Worm (Caenorhabditis elegans): ENCODE data around the gene K08B12.1.

K08B12.1 gene

ce11 chrV:6302465-6302864, 43.3 kb downstream of the K08B12.1 start:
- TF ChIP-seq F55B11.4 (tag; optimal IDR thresholded peaks at IDR 0.05; ENCODE audit: borderline replicate concordance, insufficient read depth) (no peak), bed-2 (GFP tag; IDR thresholded peaks at IDR 0.05) (no peak), sptf-2 (GFP tag; optimal IDR thresholded peaks at IDR 0.05) (no peak), repo-1 (tag; optimal IDR thresholded peaks at IDR 0.05) (no peak), hlh-26 (GFP tag; conservative IDR thresholded peaks at IDR 0.05) (no peak), madf-6 (GFP tag; IDR thresholded peaks at IDR 0.05) (no peak), F49E8.2 (tag; optimal IDR thresholded peaks at IDR 0.05; ENCODE audit: insufficient read depth) (no peak)

- no peak for TF ChIP-seq lin-54 (GFP tag; optimal IDR thresholded peaks at IDR 0.05)
- TF ChIP-seq cebp-1 (GFP tag; IDR thresholded peaks at IDR 0.05), result no peak
- TF ChIP-seq cebp-1 (tag; optimal IDR thresholded peaks at IDR 0.05), result no peak
- no peak for TF ChIP-seq ceh-27 (GFP tag; optimal IDR thresholded peaks at IDR 0.05)
- no peak for TF ChIP-seq F57C9.4 (tag; optimal IDR thresholded peaks at IDR 0.05)
- no peak for TF ChIP-seq pha-4 (tag; optimal IDR thresholded peaks at IDR 0.05)
- TF ChIP-seq ztf-26 (tag; optimal IDR thresholded peaks at IDR 0.05), result no peak
- TF ChIP-seq attf-6 (GFP tag; IDR thresholded peaks at IDR 0.05), result no peak
- TF ChIP-seq efl-1 (GFP tag; optimal IDR thresholded peaks at IDR 0.05), result no peak
- TF ChIP-seq egl-18 (GFP tag; IDR thresholded peaks at IDR 0.05), result no peak
- TF ChIP-seq aptf-3 (GFP tag; IDR thresholded peaks at IDR 0.05), result no peak
- TF ChIP-seq snpc-4 (GFP tag; optimal IDR thresholded peaks at IDR 0.05), result no peak
- TF ChIP-seq snpc-4 (tag; optimal IDR thresholded peaks at IDR 0.05), result no peak
- TF ChIP-seq ceh-58 (GFP tag; IDR thresholded peaks at IDR 0.05), result no peak
- TF ChIP-seq aptf-2 (GFP tag; conservative IDR thresholded peaks at IDR 0.05), result no peak
- TF ChIP-seq tbx-9 (tag; optimal IDR thresholded peaks at IDR 0.05; ENCODE audit: borderline replicate concordance), result no peak
- TF ChIP-seq ccch-3 (GFP tag; optimal IDR thresholded peaks at IDR 0.05), result no peak
- no peak for TF ChIP-seq F55B11.4 (tag; optimal IDR thresholded peaks at IDR 0.05; ENCODE audit: borderline replicate concordance, insufficient read depth)
- no peak for TF ChIP-seq athp-1 (tag; optimal IDR thresholded peaks at IDR 0.05)
- TF ChIP-seq B0336.3 (GFP tag; IDR thresholded peaks at IDR 0.05), result no peak
- no peak for TF ChIP-seq madf-6 (GFP tag; IDR thresholded peaks at IDR 0.05)
- no peak for TF ChIP-seq repo-1 (tag; optimal IDR thresholded peaks at IDR 0.05)
Observed at ce11 chrV:6303471-6303870, 44.3 kb downstream of the K08B12.1 start, which contains the start of gene sago-1. Gene sago-1, plus strand, starts transcription at chrV:6303771.
